Worm (Caenorhabditis elegans) whole organism, L1 larva: ENCODE data around the gene pinn-4.

Source experiments
- C04F5.9 ChIP-seq: sonication (generic microtip); optimal IDR thresholded peaks from 2 replicates; lab custom pipeline; 2016; ENCODE audit warnings: missing genetic modification characterization, missing compliant biosample characterization
- C34B4.2 ChIP-seq: sonication (generic microtip); optimal IDR thresholded peaks from 2 replicates; lab custom pipeline; 2017; ENCODE audit warnings: mild to moderate bottlenecking, missing genetic modification characterization, missing compliant biosample characterization
- F16B12.6 ChIP-seq: fragments of 150-350 bp; optimal IDR thresholded peaks from 2 replicates; lab custom pipeline; 2014; ENCODE audit warnings: missing biosample characterization, missing genetic modification characterization
- ama-1 ChIP-seq: fragments of 150-350 bp; optimal IDR thresholded peaks from 2 replicates; lab custom pipeline; 2014
- blmp-1 ChIP-seq: fragments of 150-350 bp; optimal IDR thresholded peaks from 2 replicates; lab custom pipeline; 2014; ENCODE audit warnings: missing biosample characterization, missing genetic modification characterization
- ceh-88 ChIP-seq: fragments of 200-800 bp; sonication (Bioruptor generic); IDR thresholded peaks from 2 replicates; pipeline ENCODE4 v1.3.6; 2022; ENCODE audit warnings: missing genetic modification characterization, missing compliant biosample characterization
- dsc-1 ChIP-seq: sonication (generic microtip); optimal IDR thresholded peaks from 2 replicates; lab custom pipeline; 2016; ENCODE audit warnings: mild to moderate bottlenecking, missing genetic modification characterization, missing compliant biosample characterization
- efl-1 ChIP-seq, 4 experiments: fragments of 150-350 bp; optimal IDR thresholded peaks in 3 of 4; peaks in 1 of 4; 1 replicate in 1 of 4; 2 replicates in 3 of 4; lab custom pipeline; 2014; ENCODE audit warnings: missing biosample characterization in 2 of 4, missing genetic modification characterization in 2 of 4, missing genetic modification reagents in 2 of 4
- egl-13 ChIP-seq: sonication (generic microtip); optimal IDR thresholded peaks from 2 replicates; lab custom pipeline; 2016; ENCODE audit warnings: missing genotype, missing genetic modification reagents, missing genetic modification characterization, missing compliant biosample characterization
- egl-27 ChIP-seq, 2 experiments: fragments of 150-350 bp in 1 of 2; sonication (generic microtip); optimal IDR thresholded peaks; 3 replicates each; lab custom pipeline; 2017 to 2018; ENCODE audit warnings: missing biosample characterization in 2 of 2, missing genetic modification characterization in 2 of 2, missing genetic modification reagents in 2 of 2
- elt-3 ChIP-seq, 6 experiments: fragments of 150-350 bp in 1 of 6; sonication (generic microtip); optimal IDR thresholded peaks; 2 replicates each; lab custom pipeline; 2017 to 2018; ENCODE audit warnings: missing biosample characterization in 6 of 6, missing genetic modification characterization in 6 of 6, inconsistent platforms in 1 of 6
- fkh-10 ChIP-seq: sonication (generic microtip); optimal IDR thresholded peaks from 2 replicates; lab custom pipeline; 2017; ENCODE audit warnings: missing biosample characterization, missing genetic modification reagents, missing genetic modification characterization
- fkh-8 ChIP-seq: sonication (generic microtip); optimal IDR thresholded peaks from 2 replicates; lab custom pipeline; 2016; ENCODE audit warnings: mild to moderate bottlenecking, missing genetic modification characterization, missing compliant biosample characterization
- hlh-17 ChIP-seq: fragments of 200-800 bp; sonication (Bioruptor generic); optimal IDR thresholded peaks from 2 replicates; lab custom pipeline; 2018; ENCODE audit warnings: missing genetic modification characterization, mild to moderate bottlenecking, missing compliant biosample characterization, moderate library complexity, borderline replicate concordance
- hlh-4 ChIP-seq: sonication (generic microtip); optimal IDR thresholded peaks from 2 replicates; lab custom pipeline; 2016; ENCODE audit warnings: mild to moderate bottlenecking, missing genetic modification characterization, missing compliant biosample characterization
- hpl-2 ChIP-seq: fragments of 150-350 bp; optimal IDR thresholded peaks from 2 replicates; lab custom pipeline; 2014; ENCODE audit warnings: missing biosample characterization, missing genetic modification reagents, missing genetic modification characterization
- isw-1 ChIP-seq: fragments of 200-800 bp; sonication (Bioruptor generic); IDR thresholded peaks from 2 replicates; pipeline ENCODE4 v1.3.6; 2022; ENCODE audit warnings: missing genetic modification characterization, missing compliant biosample characterization
- jun-1 ChIP-seq: fragments of 150-350 bp; optimal IDR thresholded peaks from 2 replicates; lab custom pipeline; 2014; ENCODE audit warnings: missing biosample characterization, missing genetic modification reagents, missing genetic modification characterization
- lin-13 ChIP-seq: fragments of 150-350 bp; optimal IDR thresholded peaks from 2 replicates; lab custom pipeline; 2014; ENCODE audit warnings: missing biosample characterization, missing genetic modification reagents, missing genetic modification characterization
- lin-39 ChIP-seq: fragments of 150-350 bp; optimal IDR thresholded peaks from 2 replicates; lab custom pipeline; 2014; ENCODE audit warnings: missing biosample characterization, missing genetic modification reagents, missing genetic modification characterization
- lir-3 ChIP-seq: sonication (generic microtip); optimal IDR thresholded peaks from 2 replicates; lab custom pipeline; 2016; ENCODE audit warnings: mild to moderate bottlenecking, missing genetic modification characterization, moderate library complexity, missing compliant biosample characterization; ENCODE audit not compliant: poor library complexity
- mdl-1 ChIP-seq, 2 experiments: fragments of 150-350 bp; optimal IDR thresholded peaks; 2 replicates each; lab custom pipeline; 2014 to 2017; ENCODE audit warnings: missing biosample characterization in 2 of 2, missing genetic modification characterization in 2 of 2, inconsistent platforms in 1 of 2
- mef-2 ChIP-seq: fragments of 150-350 bp; optimal IDR thresholded peaks from 2 replicates; lab custom pipeline; 2014; ENCODE audit warnings: missing biosample characterization, missing genetic modification characterization
- mep-1 ChIP-seq: fragments of 150-350 bp; optimal IDR thresholded peaks from 2 replicates; lab custom pipeline; 2014; ENCODE audit warnings: missing biosample characterization, missing genetic modification characterization
- nhr-12 ChIP-seq: sonication (generic microtip); optimal IDR thresholded peaks from 2 replicates; lab custom pipeline; 2017; ENCODE audit warnings: missing biosample characterization, missing genetic modification characterization
- nhr-19 ChIP-seq: fragments of 200-800 bp; sonication (Bioruptor generic); conservative IDR thresholded peaks from 2 replicates; pipeline ENCODE4 v1.3.6; 2022; ENCODE audit warnings: missing genetic modification characterization, missing compliant biosample characterization
- nhr-20 ChIP-seq: sonication (generic microtip); optimal IDR thresholded peaks from 2 replicates; lab custom pipeline; 2016; ENCODE audit warnings: mild to moderate bottlenecking, missing genetic modification characterization, missing compliant biosample characterization
- nhr-237 ChIP-seq: fragments of 150-350 bp; optimal IDR thresholded peaks from 2 replicates; lab custom pipeline; 2014; ENCODE audit warnings: missing biosample characterization, missing genetic modification characterization
- nhr-47 ChIP-seq: sonication (generic microtip); optimal IDR thresholded peaks from 2 replicates; lab custom pipeline; 2016; ENCODE audit warnings: mild to moderate bottlenecking, missing genetic modification characterization, moderate library complexity, missing compliant biosample characterization
- nhr-71 ChIP-seq: sonication (generic microtip); optimal IDR thresholded peaks from 2 replicates; lab custom pipeline; 2016; ENCODE audit warnings: mild to moderate bottlenecking, missing genetic modification characterization, moderate library complexity, missing compliant biosample characterization
- nhr-84 ChIP-seq: sonication (generic microtip); optimal IDR thresholded peaks from 2 replicates; lab custom pipeline; 2017; ENCODE audit warnings: missing biosample characterization, missing genetic modification characterization
- nhr-85 ChIP-seq: sonication (generic microtip); peaks from one replicate; lab custom pipeline; 2016; ENCODE audit warnings: missing genetic modification characterization, inconsistent platforms, missing compliant biosample characterization
- snpc-4 ChIP-seq: fragments of 150-350 bp; optimal IDR thresholded peaks from 2 replicates; lab custom pipeline; 2014; ENCODE audit warnings: missing biosample characterization, missing genetic modification characterization
- snu-23 ChIP-seq: sonication (generic microtip); optimal IDR thresholded peaks from 2 replicates; lab custom pipeline; 2016; ENCODE audit warnings: missing genetic modification characterization, missing compliant biosample characterization
- sox-4 ChIP-seq: sonication (generic microtip); optimal IDR thresholded peaks from 2 replicates; lab custom pipeline; 2016; ENCODE audit warnings: missing genetic modification characterization, missing compliant biosample characterization
- sptf-1 ChIP-seq: fragments of 150-350 bp; optimal IDR thresholded peaks from 2 replicates; lab custom pipeline; 2014; ENCODE audit warnings: missing biosample characterization, missing genetic modification characterization
- swsn-7 ChIP-seq: sonication (generic microtip); optimal IDR thresholded peaks from 2 replicates; lab custom pipeline; 2016; ENCODE audit warnings: missing genetic modification characterization, missing compliant biosample characterization
- tbx-2 ChIP-seq: sonication (generic microtip); optimal IDR thresholded peaks from 2 replicates; lab custom pipeline; 2016; ENCODE audit warnings: missing genetic modification characterization, missing compliant biosample characterization
- unc-30 ChIP-seq: sonication (generic microtip); optimal IDR thresholded peaks from 2 replicates; lab custom pipeline; 2017; ENCODE audit warnings: missing biosample characterization, missing genetic modification characterization
- unc-62 ChIP-seq: fragments of 150-350 bp; optimal IDR thresholded peaks from 2 replicates; lab custom pipeline; 2014; ENCODE audit warnings: missing biosample characterization, missing genetic modification reagents, missing genetic modification characterization
- unc-86 ChIP-seq: sonication (generic microtip); optimal IDR thresholded peaks from 2 replicates; lab custom pipeline; 2016; ENCODE audit warnings: missing genetic modification characterization, missing compliant biosample characterization
- unc-98 ChIP-seq: fragments of 200-800 bp; sonication (Bioruptor generic); IDR thresholded peaks from 2 replicates; pipeline ENCODE4 v1.3.6; 2022; ENCODE audit warnings: missing genetic modification characterization, missing compliant biosample characterization
- xbp-1 ChIP-seq: sonication (generic microtip); optimal IDR thresholded peaks from 2 replicates; lab custom pipeline; 2016; ENCODE audit warnings: missing genetic modification characterization, missing compliant biosample characterization

Gene pinn-4

ce11 chrII:13369231-13369630, 33.5 kb upstream of the pinn-4 start, which contains the start of gene Y48C3A.20 (continued):
- TF ChIP-seq ama-1 (lab: Kevin White, UChicago) (no peak), fkh-8 (tag; lab: Kevin White, UChicago) (peak; percentile 64), tbx-2 (peak; percentile 79), isw-1 (GFP tag; lab: Robert Waterston, UW) (peak; percentile 67), unc-62 (GFP tag; lab: Kevin White, UChicago) (no peak), lin-39 (tag; lab: Kevin White, UChicago) (peak; percentile 43), nhr-85 (tag; lab: Kevin White, UChicago) (peak; percentile 74), unc-86 (tag; lab: Kevin White, UChicago) (peak; percentile 76), ceh-88 (GFP tag; lab: Robert Waterston, UW) (peak; percentile 54), hlh-17 (GFP tag; lab: Kevin White, UChicago) (no peak), nhr-20 (tag; lab: Kevin White, UChicago) (no peak), lir-3 (tag; lab: Kevin White, UChicago) (no peak), nhr-237 (no peak), fkh-10 (GFP tag; lab: Kevin White, UChicago) (no peak), jun-1 (tag; lab: Kevin White, UChicago) (no peak), sox-4 (tag; lab: Kevin White, UChicago) (peak; percentile 25), sptf-1 (tag; lab: Kevin White, UChicago) (no peak), nhr-12 (no peak), snpc-4 (peak; percentile 83), snu-23 (GFP tag; lab: Kevin White, UChicago) (peak; percentile 90), hpl-2 (GFP tag; lab: Kevin White, UChicago) (peak; percentile 32), egl-13 (tag; lab: Kevin White, UChicago) (peak; percentile 62), mef-2 (tag; lab: Kevin White, UChicago) (no peak), C04F5.9 (tag; lab: Kevin White, UChicago) (peak; percentile 71), efl-1 (optimal IDR thresholded peaks at IDR 0.05; lab: Kevin White, UChicago) (peak; percentile 83 to 86), efl-1 (GFP tag; optimal IDR thresholded peaks at IDR 0.05 in 1 of 2; lab: Kevin White, UChicago) (peak; percentile 84 to 98), unc-98 (GFP tag; lab: Robert Waterston, UW) (no peak), blmp-1 (peak; percentile 67), swsn-7 (no peak), elt-3 (tag; optimal IDR thresholded peaks at IDR 0.05; lab: Kevin White, UChicago) (peak in 2 of 6 experiments; percentile 59 to 61), hlh-4 (tag; lab: Kevin White, UChicago) (no peak), nhr-84 (tag; lab: Kevin White, UChicago) (no peak), dsc-1 (tag; lab: Kevin White, UChicago) (no peak), unc-30 (tag; lab: Kevin White, UChicago) (no peak), xbp-1 (tag; lab: Kevin White, UChicago) (peak; percentile 75), F16B12.6 (tag; lab: Kevin White, UChicago) (peak; percentile 99), nhr-47 (tag; lab: Kevin White, UChicago) (no peak), C34B4.2 (tag; lab: Kevin White, UChicago) (no peak), nhr-19 (peak; percentile 72; the same call in 1 of the 2 replicates), nhr-71 (no peak), egl-27 (tag; optimal IDR thresholded peaks at IDR 0.05; lab: Kevin White, UChicago) (no peak), mdl-1 (tag; optimal IDR thresholded peaks at IDR 0.05; lab: Kevin White, UChicago) (peak in 1 of 2 experiments; percentile 72), lin-13 (GFP tag; lab: Kevin White, UChicago) (peak; percentile 46), mep-1 (peak; percentile 97)
- TF ChIP-seq, all 84 proteins: peak for 37

- no peak for TF ChIP-seq F16B12.6 (tag; lab: Kevin White, UChicago)
Observed at ce11 chrII:13376112-13376511, 26.7 kb upstream of the pinn-4 start, which contains the start of gene Y48C3A.12. TSS of gene Y48C3A.12 (plus strand) at chrII:13376412.
